Worm (Caenorhabditis elegans) whole organism, young adult: ENCODE measurements around the gene klp-6.
"Not testable (repeated sequence)": the region's sequence is repeated elsewhere in the genome, so short reads cannot be mapped to it uniquely, and the experiment has no call there.

Experiments used
- B0035.1 ChIP-seq: sonication (generic microtip); optimal IDR thresholded peaks from 2 replicates; lab custom pipeline; 2016; ENCODE audit warnings: missing genetic modification characterization, mild to moderate bottlenecking, missing compliant biosample characterization, missing genotype, missing genetic modification reagents
- F22D6.2 ChIP-seq: sonication (generic microtip); optimal IDR thresholded peaks from 2 replicates; lab custom pipeline; 2016; ENCODE audit warnings: mild to moderate bottlenecking, missing genetic modification characterization, missing compliant biosample characterization
- F23B12.7 ChIP-seq: sonication (generic microtip); optimal IDR thresholded peaks from 2 replicates; lab custom pipeline; 2017; ENCODE audit warnings: missing genetic modification characterization, mild to moderate bottlenecking, missing compliant biosample characterization, antibody characterized with exemption, moderate library complexity; ENCODE audit not compliant: insufficient read depth
- F33H1.4 ChIP-seq: fragments of 200-800 bp; sonication (Bioruptor generic); IDR thresholded peaks from 2 replicates; pipeline ENCODE4 v1.3.6; 2022; ENCODE audit warnings: missing genetic modification reagents, missing genetic modification characterization, missing compliant biosample characterization
- K12H6.12 ChIP-seq: fragments of 200-800 bp; sonication (Bioruptor generic); optimal IDR thresholded peaks from 2 replicates; lab custom pipeline; 2018; ENCODE audit warnings: mild to moderate bottlenecking, missing genetic modification characterization, missing compliant biosample characterization
- T26A5.8 ChIP-seq: sonication (generic microtip); optimal IDR thresholded peaks from 2 replicates; lab custom pipeline; 2016; ENCODE audit warnings: missing genetic modification characterization, missing compliant biosample characterization
- Y53F4B.3 ChIP-seq: fragments of 200-800 bp; sonication (Bioruptor generic); IDR thresholded peaks from 2 replicates; pipeline ENCODE4 v1.3.6; 2022; ENCODE audit warnings: missing genetic modification reagents, missing genetic modification characterization, missing compliant biosample characterization
- Y67H2A.10 ChIP-seq: fragments of 200-800 bp; sonication (Bioruptor generic); conservative IDR thresholded peaks from 2 replicates; pipeline ENCODE4 v1.3.6; 2022; ENCODE audit warnings: missing genetic modification reagents, missing genetic modification characterization, missing compliant biosample characterization
- Y79H2A.3 ChIP-seq: fragments of 200-800 bp; sonication (Bioruptor generic); conservative IDR thresholded peaks from 2 replicates; pipeline ENCODE4 v1.3.6; 2022; ENCODE audit warnings: missing genetic modification reagents, missing genetic modification characterization, missing compliant biosample characterization
- attf-6 ChIP-seq: fragments of 200-800 bp; sonication (Bioruptor generic); IDR thresholded peaks from 2 replicates; pipeline ENCODE4 v1.3.6; 2022; ENCODE audit warnings: missing genetic modification reagents, missing genetic modification characterization, missing compliant biosample characterization
- bed-2 ChIP-seq: fragments of 200-800 bp; sonication (Bioruptor generic); IDR thresholded peaks from 2 replicates; pipeline ENCODE4 v1.3.6; 2022; ENCODE audit warnings: missing genetic modification reagents, missing genetic modification characterization, missing compliant biosample characterization
- ccch-3 ChIP-seq: fragments of 200-800 bp; sonication (Bioruptor generic); optimal IDR thresholded peaks from 2 replicates; lab custom pipeline; 2018; ENCODE audit warnings: mild to moderate bottlenecking, missing genetic modification characterization, missing compliant biosample characterization
- cebp-1 ChIP-seq, 2 experiments: fragments of 200-800 bp in 1 of 2; sonication (Bioruptor generic) in 1 of 2; sonication (generic microtip) in 1 of 2; IDR thresholded peaks in 1 of 2; optimal IDR thresholded peaks in 1 of 2; 2 replicates each; pipeline versions ENCODE4 v1.3.6 to Lab custom; 2017 to 2022; ENCODE audit warnings: missing compliant biosample characterization in 2 of 2, missing genetic modification characterization in 2 of 2, mild to moderate bottlenecking in 1 of 2, missing genetic modification reagents in 1 of 2, moderate library complexity in 1 of 2
- ceh-100 ChIP-seq: fragments of 200-800 bp; sonication (Bioruptor generic); IDR thresholded peaks from 2 replicates; pipeline ENCODE4 v1.3.6; 2022; ENCODE audit warnings: missing genetic modification reagents, missing genetic modification characterization, missing compliant biosample characterization
- die-1 ChIP-seq: sonication (generic microtip); optimal IDR thresholded peaks from 2 replicates; lab custom pipeline; 2016; ENCODE audit warnings: missing genotype, mild to moderate bottlenecking, missing genetic modification characterization, missing compliant biosample characterization
- dpl-1 ChIP-seq: fragments of 150-350 bp; optimal IDR thresholded peaks from 2 replicates; lab custom pipeline; 2014; ENCODE audit warnings: missing biosample characterization, missing genetic modification reagents, missing genetic modification characterization
- efl-1 ChIP-seq: fragments of 150-350 bp; optimal IDR thresholded peaks from 2 replicates; lab custom pipeline; 2014; ENCODE audit warnings: missing biosample characterization, missing genetic modification reagents, missing genetic modification characterization
- egl-44 ChIP-seq: fragments of 200-800 bp; sonication (Bioruptor generic); IDR thresholded peaks from 2 replicates; pipeline ENCODE4 v1.3.6; 2022; ENCODE audit warnings: missing genetic modification reagents, missing genetic modification characterization, missing compliant biosample characterization
- ets-4 ChIP-seq: fragments of 200-800 bp; sonication (Bioruptor generic); optimal IDR thresholded peaks from 2 replicates; lab custom pipeline; 2018; ENCODE audit warnings: mild to moderate bottlenecking, missing genetic modification characterization, missing compliant biosample characterization
- fkh-3 ChIP-seq: sonication (generic microtip); optimal IDR thresholded peaks from 2 replicates; lab custom pipeline; 2016; ENCODE audit warnings: mild to moderate bottlenecking, missing genetic modification characterization, missing compliant biosample characterization
- hlh-26 ChIP-seq: fragments of 200-800 bp; sonication (Bioruptor generic); conservative IDR thresholded peaks from 2 replicates; pipeline ENCODE4 v1.3.6; 2022; ENCODE audit warnings: missing genetic modification reagents, missing genetic modification characterization, missing compliant biosample characterization
- hsf-1 ChIP-seq: fragments of 200-800 bp; sonication (Bioruptor generic); IDR thresholded peaks from 2 replicates; pipeline ENCODE4 v1.3.6; 2022; ENCODE audit warnings: missing genetic modification reagents, missing genetic modification characterization, missing compliant biosample characterization
- lin-40 ChIP-seq: sonication (generic microtip); optimal IDR thresholded peaks from 2 replicates; lab custom pipeline; 2016; ENCODE audit warnings: missing genetic modification characterization, mild to moderate bottlenecking, missing compliant biosample characterization, missing genotype, missing genetic modification reagents
- lsl-1 ChIP-seq: fragments of 200-800 bp; sonication (Bioruptor generic); optimal IDR thresholded peaks from 2 replicates; lab custom pipeline; 2018; ENCODE audit warnings: mild to moderate bottlenecking, missing genetic modification characterization, moderate library complexity, missing compliant biosample characterization
- nfya-1 ChIP-seq: sonication (generic microtip); optimal IDR thresholded peaks from 2 replicates; lab custom pipeline; 2017; ENCODE audit warnings: antibody characterized with exemption, missing compliant biosample characterization, missing genetic modification characterization, borderline replicate concordance; ENCODE audit not compliant: insufficient read depth
- nhr-80 ChIP-seq: sonication (generic microtip); optimal IDR thresholded peaks from 2 replicates; lab custom pipeline; 2016; ENCODE audit warnings: missing genetic modification characterization, missing compliant biosample characterization
- pbrm-1 ChIP-seq: fragments of 200-800 bp; sonication (Bioruptor generic); IDR thresholded peaks from 2 replicates; pipeline ENCODE4 v1.3.6; 2022; ENCODE audit warnings: missing genetic modification reagents, missing genetic modification characterization, missing compliant biosample characterization
- sptf-2 ChIP-seq: fragments of 200-800 bp; sonication (Bioruptor generic); optimal IDR thresholded peaks from 2 replicates; lab custom pipeline; 2018; ENCODE audit warnings: mild to moderate bottlenecking, missing genetic modification characterization, missing compliant biosample characterization
- tlf-1 ChIP-seq: fragments of 200-800 bp; sonication (Bioruptor generic); optimal IDR thresholded peaks from 2 replicates; lab custom pipeline; 2018; ENCODE audit warnings: mild to moderate bottlenecking, missing genetic modification characterization, missing compliant biosample characterization
- unc-130 ChIP-seq: sonication (generic microtip); optimal IDR thresholded peaks from 2 replicates; lab custom pipeline; 2016; ENCODE audit warnings: missing genetic modification reagents, missing genetic modification characterization, missing compliant biosample characterization
- ztf-6 ChIP-seq: fragments of 200-800 bp; sonication (Bioruptor generic); IDR thresholded peaks from 2 replicates; pipeline ENCODE4 v1.3.6; 2022; ENCODE audit warnings: missing genetic modification reagents, missing genetic modification characterization, missing compliant biosample characterization

Gene klp-6

ce11 chrIII:5047740-5048139 lies 17.0 kb downstream of the klp-6 start, which contains the start of gene C45G9.5 (continued):
- peak; percentile 8 for TF ChIP-seq efl-1
- TF ChIP-seq attf-6 (GFP tag; lab: Robert Waterston, UW): no peak
- TF ChIP-seq tlf-1 (GFP tag; lab: Kevin White, UChicago): no peak
- no peak for TF ChIP-seq hlh-26 (GFP tag; lab: Robert Waterston, UW)
- TF ChIP-seq F33H1.4 (GFP tag; lab: Robert Waterston, UW): peak; percentile 86
- no peak for TF ChIP-seq egl-44 (GFP tag; lab: Robert Waterston, UW)
- no peak for TF ChIP-seq nfya-1 (tag; lab: Kevin White, UChicago)
- no peak for TF ChIP-seq Y53F4B.3 (GFP tag; lab: Robert Waterston, UW)
- no peak for TF ChIP-seq bed-2 (GFP tag; lab: Robert Waterston, UW)
- no peak for TF ChIP-seq B0035.1 (tag; lab: Kevin White, UChicago)
- no peak for TF ChIP-seq F23B12.7 (tag; lab: Kevin White, UChicago)

- TF ChIP-seq egl-44 (GFP tag; lab: Robert Waterston, UW) (no peak), ccch-3 (GFP tag; lab: Kevin White, UChicago) (no peak), hsf-1 (GFP tag; lab: Robert Waterston, UW) (no peak), ets-4 (no peak), lsl-1 (GFP tag; lab: Kevin White, UChicago) (no peak), cebp-1 (GFP tag; IDR thresholded peaks at IDR 0.05; lab: Robert Waterston, UW) (no peak), cebp-1 (tag; optimal IDR thresholded peaks at IDR 0.05; lab: Kevin White, UChicago) (no peak), unc-130 (GFP tag; lab: Kevin White, UChicago) (no peak), T26A5.8 (tag; lab: Kevin White, UChicago) (no peak), pbrm-1 (GFP tag; lab: Robert Waterston, UW) (no peak)
Observed at ce11 chrIII:5051949-5052348, 21.2 kb downstream of the klp-6 start, which contains the start of gene C45G9.15. C45G9.15 (minus strand) TSS chrIII:5052049.

- TF ChIP-seq dpl-1 (GFP tag; lab: Kevin White, UChicago) (no peak), F23B12.7 (tag; lab: Kevin White, UChicago) (no peak), Y79H2A.3 (GFP tag; lab: Robert Waterston, UW) (no peak), K12H6.12 (tag; lab: Kevin White, UChicago) (no peak), F22D6.2 (no peak), die-1 (tag; lab: Kevin White, UChicago) (no peak), Y67H2A.10 (GFP tag; lab: Robert Waterston, UW) (no peak), ztf-6 (GFP tag; lab: Robert Waterston, UW) (no peak), sptf-2 (GFP tag; lab: Kevin White, UChicago) (no peak), lin-40 (no peak), ceh-100 (GFP tag; lab: Robert Waterston, UW) (no peak), unc-130 (GFP tag; lab: Kevin White, UChicago) (no peak)
Observed at ce11 chrIII:5053541-5053940, 22.8 kb downstream of the klp-6 start, which contains the start of gene C45G9.8. C45G9.8 (minus strand) TSS chrIII:5053641.

ce11 chrIII:5055709-5056108 lies 25.0 kb downstream of the klp-6 start, which contains the start of gene C45G9.9:
C45G9.9 (minus strand) TSS chrIII:5055809.
- TF ChIP-seq nhr-80 (tag; lab: Kevin White, UChicago); ceh-100 (GFP tag; lab: Robert Waterston, UW); fkh-3: not testable (repeated sequence)
